Worm (Caenorhabditis elegans): ENCODE results near the gene ikke-1.

The ikke-1 gene

DNA sequence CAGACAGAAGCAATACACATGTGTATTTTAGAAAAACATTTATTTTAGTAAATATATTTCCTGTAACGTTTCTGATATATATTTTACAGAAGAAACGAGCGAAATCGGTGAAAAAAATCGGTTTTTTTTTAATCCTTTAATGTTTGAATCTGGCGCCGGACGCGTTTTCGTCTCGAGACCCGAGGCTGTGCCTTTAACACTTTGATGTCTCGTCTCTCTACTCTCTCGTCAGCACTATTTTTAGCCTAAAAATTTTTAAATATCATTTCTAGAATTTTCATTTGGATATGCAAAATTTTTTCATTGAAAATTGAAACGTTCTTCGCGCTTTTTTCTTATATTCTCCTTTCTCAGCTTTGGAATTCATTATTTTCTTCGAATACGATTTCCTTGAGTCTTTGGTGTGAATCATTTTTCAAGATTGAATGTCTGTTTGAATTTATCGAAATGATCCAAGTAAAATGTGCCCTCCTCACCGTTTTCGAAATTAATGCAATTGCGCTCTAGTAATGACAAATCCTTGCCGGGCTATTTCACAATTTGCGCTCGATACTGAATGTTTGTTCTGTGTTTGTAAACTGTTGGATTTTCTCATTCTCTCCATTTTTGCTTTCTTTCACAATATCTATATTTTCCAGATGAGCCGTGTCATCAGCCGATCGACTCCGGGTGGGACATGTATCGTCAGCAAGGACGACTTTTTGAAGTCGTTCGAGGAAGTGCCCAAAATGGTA lies 4.1 kb upstream of the ikke-1 start, which contains the start of gene cls-2 (continued):
- TF ChIP-seq bed-1 (GFP tag; IDR thresholded peaks at IDR 0.05) (no peak), pbrm-1 (GFP tag; IDR thresholded peaks at IDR 0.05) (no peak), F23B12.7 (tag; optimal IDR thresholded peaks at IDR 0.05; ENCODE audit: insufficient read depth) (peak; percentile 67), madf-3 (GFP tag; IDR thresholded peaks at IDR 0.05) (no peak), F57A8.1 (GFP tag; optimal IDR thresholded peaks at IDR 0.05) (no peak), F49E8.2 (tag; optimal IDR thresholded peaks at IDR 0.05; ENCODE audit: insufficient read depth) (peak; percentile 48), F10E7.11 (tag; optimal IDR thresholded peaks at IDR 0.05) (no peak), dpff-1 (tag; optimal IDR thresholded peaks at IDR 0.05) (no peak), madf-8 (GFP tag; conservative IDR thresholded peaks at IDR 0.05) (peak; percentile 39), mel-28 (tag; optimal IDR thresholded peaks at IDR 0.05; ENCODE audit: borderline replicate concordance) (no peak), xnd-1 (tag; optimal IDR thresholded peaks at IDR 0.05) (peak; percentile 29), athp-1 (tag; optimal IDR thresholded peaks at IDR 0.05) (no peak), Y56A3A.18 (GFP tag; IDR thresholded peaks at IDR 0.05) (no peak), let-526 (GFP tag; IDR thresholded peaks at IDR 0.05) (no peak), lin-54 (GFP tag; optimal IDR thresholded peaks at IDR 0.05) (peak; percentile 66), snpc-1.1 (tag; optimal IDR thresholded peaks at IDR 0.05; ENCODE audit: insufficient read depth) (peak; percentile 6), madf-6 (GFP tag; IDR thresholded peaks at IDR 0.05) (peak; percentile 71)

DNA sequence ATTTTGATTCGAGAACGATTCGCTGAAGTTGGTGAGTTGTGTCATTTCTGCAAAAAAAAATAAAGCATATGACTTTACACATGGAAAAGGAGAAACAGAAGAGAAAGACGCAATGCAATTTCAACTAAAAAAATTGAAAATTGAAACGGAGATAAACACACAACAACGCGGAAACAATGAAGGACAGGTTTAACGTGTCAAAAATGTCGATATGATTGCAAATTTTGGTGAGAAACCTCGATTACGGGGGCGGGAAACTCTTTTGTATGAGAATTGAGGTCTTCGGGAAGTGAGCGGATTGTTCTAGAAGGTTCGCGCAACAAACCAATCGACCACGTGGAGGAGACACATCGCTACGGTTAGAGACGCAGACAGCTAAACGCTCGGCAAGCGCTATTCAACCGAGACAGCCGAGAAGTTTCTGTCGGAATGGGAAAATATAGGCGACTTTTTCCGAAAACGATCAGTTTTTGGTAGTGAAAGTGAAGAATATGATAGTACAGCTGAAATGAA lies 3.3 kb upstream of the ikke-1 start, which contains the start of gene R107.5:
TSS of gene R107.5 (minus strand) at position 51 of the 513 bp plus-strand sequence.
- TF ChIP-seq rpc-1 (optimal IDR thresholded peaks at IDR 0.05) (peak; percentile 97), rpc-1 (tag; optimal IDR thresholded peaks at IDR 0.05) (no peak), F22D6.2 (tag; optimal IDR thresholded peaks at IDR 0.05) (peak; percentile 88), B0019.2 (GFP tag; conservative IDR thresholded peaks at IDR 0.05) (peak; percentile 46; the same call in 1 of the 2 replicates), somi-1 (GFP tag; optimal IDR thresholded peaks at IDR 0.05) (peak; percentile 97), sdz-38 (tag; optimal IDR thresholded peaks at IDR 0.05) (no peak), dox-1 (GFP tag; IDR thresholded peaks at IDR 0.05) (peak; percentile 91), F57A8.1 (GFP tag; optimal IDR thresholded peaks at IDR 0.05) (no peak), madf-8 (GFP tag; conservative IDR thresholded peaks at IDR 0.05) (no peak), ztf-22 (GFP tag; optimal IDR thresholded peaks at IDR 0.05) (peak; percentile 92), F55B11.4 (tag; optimal IDR thresholded peaks at IDR 0.05; ENCODE audit: borderline replicate concordance, insufficient read depth) (no peak), madf-3 (GFP tag; IDR thresholded peaks at IDR 0.05) (peak; percentile 82), B0336.3 (GFP tag; IDR thresholded peaks at IDR 0.05) (peak; percentile 94), nhr-120 (GFP tag; IDR thresholded peaks at IDR 0.05) (0 out of 2 replicates have a peak, but pooled peaks have one; percentile 68), mcd-1 (GFP tag; IDR thresholded peaks at IDR 0.05) (peak; percentile 89), nhr-179 (tag; optimal IDR thresholded peaks at IDR 0.05) (no peak), egl-18 (GFP tag; IDR thresholded peaks at IDR 0.05) (peak; percentile 91), C06A6.2 (GFP tag; conservative IDR thresholded peaks at IDR 0.05) (peak; percentile 89), lir-1 (GFP tag; conservative IDR thresholded peaks at IDR 0.05) (peak; percentile 93), attf-3 (GFP tag; conservative IDR thresholded peaks at IDR 0.05) (peak; percentile 66; the same call in 1 of the 2 replicates), let-526 (GFP tag; IDR thresholded peaks at IDR 0.05) (peak; percentile 98), ccch-3 (GFP tag; optimal IDR thresholded peaks at IDR 0.05) (no peak), hlh-26 (GFP tag; conservative IDR thresholded peaks at IDR 0.05) (no peak), dpff-1 (tag; optimal IDR thresholded peaks at IDR 0.05) (peak; percentile 95), zfh-2 (GFP tag; conservative IDR thresholded peaks at IDR 0.05) (peak; percentile 93), mxl-1 (tag; optimal IDR thresholded peaks at IDR 0.05) (no peak), zim-3 (tag; optimal IDR thresholded peaks at IDR 0.05) (peak; percentile 94), athp-1 (tag; optimal IDR thresholded peaks at IDR 0.05) (peak; percentile 90), F57C9.4 (tag; optimal IDR thresholded peaks at IDR 0.05) (peak; percentile 86), ztf-28 (GFP tag; IDR thresholded peaks at IDR 0.05) (0 out of 2 replicates have a peak, but pooled peaks have one; percentile 56), ets-4 (GFP tag; optimal IDR thresholded peaks at IDR 0.05) (peak; percentile 55), lin-54 (GFP tag; optimal IDR thresholded peaks at IDR 0.05) (peak; percentile 86), akir-1 (GFP tag; optimal IDR thresholded peaks at IDR 0.05) (peak; percentile 71), F37B4.10 (GFP tag; IDR thresholded peaks at IDR 0.05) (no peak), die-1 (tag; optimal IDR thresholded peaks at IDR 0.05) (peak; percentile 20)
